Fruit fly (Drosophila melanogaster): Measurements from ENCODE around the gene ATPsynCF6.

dm6 chr3R:23368235-23368634, 12.4 kb upstream of the ATPsynCF6 start:
- no peak for TF ChIP-seq Myc (optimal IDR thresholded peaks at IDR 0.05)
- TF ChIP-seq psq (optimal IDR thresholded peaks at IDR 0.05), result no peak
- TF ChIP-seq Sin3A (optimal IDR thresholded peaks at IDR 0.05), result no peak
- TF ChIP-seq h (optimal IDR thresholded peaks at IDR 0.05), result no peak
- no peak for TF ChIP-seq ttk (optimal IDR thresholded peaks at IDR 0.05)
